Fruit fly (Drosophila melanogaster): Measurements from ENCODE around the gene ImpL2.
A peak's percentile ranks its signal among the peaks of the same experiment; 100 is the strongest.

dm6 chr3L:4221226-4221770 is 14.6 kb downstream of the ImpL2 start:
- TF ChIP-seq CG4820 (GFP tag; optimal IDR thresholded peaks at IDR 0.05) (no peak), Taf1 (GFP tag; IDR thresholded peaks at IDR 0.05) (no peak), CG31365 (tag; optimal IDR thresholded peaks at IDR 0.05) (no peak), CG2889 (GFP tag; IDR thresholded peaks at IDR 0.05) (no peak), CG10274 (GFP tag; optimal IDR thresholded peaks at IDR 0.05) (no peak), br (optimal IDR thresholded peaks at IDR 0.05) (no peak), CG13775 (GFP tag; optimal IDR thresholded peaks at IDR 0.05) (no peak), CG11560 (tag; IDR thresholded peaks at IDR 0.05) (no peak), CrebB (tag; optimal IDR thresholded peaks at IDR 0.05) (peak; percentile 37), yki (optimal IDR thresholded peaks at IDR 0.05) (no peak), CG18011 (GFP tag; optimal IDR thresholded peaks at IDR 0.05) (no peak)

All from whole organism, embryonic.